Worm (Caenorhabditis elegans): Measurements from ENCODE around the gene nspe-3.

The nspe-3 gene

DNA sequence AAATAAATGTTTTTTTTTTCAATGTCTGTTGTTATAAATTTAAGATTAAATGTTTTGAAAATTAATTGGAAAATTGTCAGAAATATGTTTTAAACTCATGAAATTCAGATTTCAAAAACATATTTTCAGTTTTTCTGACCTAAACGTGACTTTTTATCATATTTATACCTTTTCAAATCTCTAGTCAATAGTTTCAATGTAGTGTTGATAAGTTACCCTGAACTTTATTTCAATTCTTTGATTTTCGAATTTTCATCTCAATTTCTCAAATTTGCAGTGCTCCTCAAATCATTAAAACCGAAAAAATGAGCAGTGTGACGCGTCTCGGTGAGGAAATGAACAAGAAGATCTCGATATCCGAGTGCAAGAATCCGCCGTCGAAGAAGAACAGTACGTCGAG is 36.8 kb downstream of the nspe-3 start, which contains the start of gene rgs-4:
TSS of gene rgs-4 (plus strand) at position 301 of the 400 bp plus-strand sequence.
- TF ChIP-seq him-1 (tag; optimal IDR thresholded peaks at IDR 0.05) (no peak), W03F9.2 (tag; optimal IDR thresholded peaks at IDR 0.05) (no peak), dao-5 (tag; optimal IDR thresholded peaks at IDR 0.05) (no peak)

DNA sequence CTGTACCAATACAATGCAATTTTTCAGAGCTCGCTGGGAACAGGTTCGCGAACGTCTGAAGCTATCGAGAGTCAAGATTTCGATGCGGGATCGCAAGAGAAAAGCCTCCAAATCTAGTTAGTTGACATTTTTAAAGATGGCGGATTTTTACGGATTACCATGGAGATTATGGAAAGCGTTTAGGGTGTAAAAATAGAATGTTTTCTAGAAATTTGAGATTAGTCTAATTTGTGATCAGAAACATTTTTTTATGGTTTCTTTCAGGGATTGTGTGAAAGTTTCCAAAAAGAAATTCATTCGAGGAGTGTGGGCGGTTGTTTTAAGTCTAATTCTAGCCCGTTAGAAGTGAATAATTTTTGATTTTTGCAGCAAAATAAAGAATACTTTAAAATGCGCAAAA is 38.1 kb downstream of the nspe-3 start:
- TF ChIP-seq dao-5 (tag; optimal IDR thresholded peaks at IDR 0.05) (no peak), him-1 (tag; optimal IDR thresholded peaks at IDR 0.05) (no peak), W03F9.2 (tag; optimal IDR thresholded peaks at IDR 0.05) (no peak)

DNA sequence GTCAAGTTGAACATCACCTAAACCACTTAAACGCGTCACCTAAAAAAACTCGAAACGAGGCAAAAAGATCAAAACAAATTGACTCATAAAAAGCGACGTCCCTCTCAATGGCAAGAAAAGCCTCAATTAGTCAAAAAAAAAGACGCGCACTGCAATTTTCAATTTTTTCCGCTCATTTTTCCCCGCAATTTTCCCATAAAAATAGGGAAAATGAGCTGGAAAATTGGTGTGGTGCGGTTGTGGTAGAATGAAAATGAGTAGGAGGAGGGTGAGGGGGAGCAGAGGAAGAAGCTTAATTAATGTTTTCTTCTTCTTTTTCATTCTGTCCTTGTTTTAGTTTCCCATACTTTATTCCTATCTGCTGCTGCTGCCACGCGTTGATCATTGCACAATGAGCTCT is 39.9 kb downstream of the nspe-3 start:
- TF ChIP-seq W03F9.2 (tag; optimal IDR thresholded peaks at IDR 0.05) (no peak), him-1 (tag; optimal IDR thresholded peaks at IDR 0.05) (no peak), dao-5 (tag; optimal IDR thresholded peaks at IDR 0.05) (no peak)

DNA sequence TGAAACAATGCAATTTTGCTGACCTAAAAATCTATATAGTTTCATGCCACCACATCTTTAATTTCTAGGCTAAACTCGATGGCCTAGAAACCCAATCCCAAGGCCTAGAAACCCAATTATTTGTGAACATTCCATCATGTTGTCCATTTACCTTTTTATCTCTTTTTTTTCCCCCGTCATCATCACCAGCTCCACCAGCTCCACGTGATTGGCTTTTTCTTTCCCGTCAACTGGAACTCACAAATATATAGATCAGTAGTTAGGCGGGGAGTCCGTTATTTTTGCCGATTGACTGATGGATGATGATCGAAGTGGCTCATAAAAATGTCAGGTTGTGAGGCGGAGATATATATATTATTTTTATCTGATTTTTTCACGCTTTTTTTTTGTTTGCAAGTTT is 40.7 kb downstream of the nspe-3 start:
- no peak for TF ChIP-seq dao-5 (tag; optimal IDR thresholded peaks at IDR 0.05)
- no peak for TF ChIP-seq him-1 (tag; optimal IDR thresholded peaks at IDR 0.05)
- TF ChIP-seq W03F9.2 (tag; optimal IDR thresholded peaks at IDR 0.05), result no peak

DNA sequence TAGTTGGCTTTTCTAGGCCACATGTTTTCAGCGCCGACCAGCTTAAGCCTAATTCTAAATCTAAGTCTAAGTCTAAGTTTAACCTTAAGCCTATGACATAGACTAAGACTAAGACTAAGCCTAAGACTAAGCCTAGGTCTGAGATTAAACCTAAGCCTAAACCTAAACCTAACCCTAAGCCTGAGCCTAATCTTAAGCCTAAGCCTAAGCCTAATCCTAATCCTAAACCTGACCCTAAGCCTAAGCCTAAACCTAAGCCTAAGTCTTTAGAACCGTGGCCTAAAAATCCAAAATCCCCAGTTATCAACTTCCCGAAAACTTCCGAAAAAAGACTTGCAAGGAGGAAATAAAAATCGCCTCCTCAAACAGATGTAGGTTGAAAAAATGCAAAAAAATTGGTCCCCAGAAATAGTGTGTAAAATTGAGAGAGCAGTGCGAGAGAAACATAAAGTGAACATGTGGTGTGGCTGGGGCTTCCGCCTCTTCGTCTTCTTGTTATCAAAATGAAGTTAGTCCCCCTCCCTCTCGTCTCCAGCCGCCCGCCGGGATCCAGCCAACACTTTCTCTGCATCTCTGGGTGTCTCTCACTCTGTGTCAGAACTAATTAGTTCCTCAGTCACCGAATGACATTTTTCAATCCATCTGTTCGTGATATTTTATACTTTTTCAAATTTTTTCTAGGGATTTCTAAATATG is 42.1 kb downstream of the nspe-3 start:
- TF ChIP-seq W03F9.2 (tag; optimal IDR thresholded peaks at IDR 0.05) (peak; percentile 18), him-1 (tag; optimal IDR thresholded peaks at IDR 0.05) (no peak)

DNA sequence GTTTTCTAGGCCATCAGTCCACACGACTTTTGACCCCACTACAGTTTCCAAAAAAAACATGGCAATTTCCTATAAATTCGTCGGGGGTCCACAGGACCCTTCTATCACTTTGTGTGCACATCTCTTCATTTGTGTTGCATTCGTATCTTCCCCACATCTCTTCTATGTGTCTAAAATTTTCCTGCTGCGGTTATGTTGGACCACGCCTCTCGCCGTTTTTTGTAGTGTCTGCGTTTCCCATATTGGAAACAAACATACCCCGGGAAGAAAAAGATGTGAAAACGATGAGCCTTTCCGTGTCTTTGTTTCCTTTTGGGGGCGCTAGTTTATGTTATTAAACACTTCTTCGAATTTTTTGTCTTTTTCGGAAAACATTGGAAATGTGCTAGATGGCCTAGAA is 44.2 kb downstream of the nspe-3 start:
- TF ChIP-seq dao-5 (tag; optimal IDR thresholded peaks at IDR 0.05), result no peak
- TF ChIP-seq W03F9.2 (tag; optimal IDR thresholded peaks at IDR 0.05), result no peak
- no peak for TF ChIP-seq him-1 (tag; optimal IDR thresholded peaks at IDR 0.05)

DNA sequence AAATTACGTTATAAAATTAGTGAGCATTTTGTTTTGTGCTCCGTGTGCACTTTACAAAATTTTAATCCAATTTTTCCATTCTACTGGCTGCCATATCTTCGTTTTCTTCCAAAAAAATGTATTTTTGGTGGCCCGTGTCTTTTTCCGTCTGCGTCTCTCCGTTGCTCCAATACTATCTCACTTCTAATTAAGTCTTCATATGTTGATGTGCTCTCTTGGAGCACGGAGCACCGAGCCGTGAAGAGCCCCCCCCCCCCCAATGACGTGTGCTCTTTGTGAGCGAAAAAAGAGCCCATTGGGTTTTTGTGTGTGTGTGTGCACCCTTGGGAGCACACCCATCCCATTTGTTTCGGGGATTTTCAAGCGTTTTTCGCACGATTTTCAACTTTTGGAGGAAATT is 47.3 kb downstream of the nspe-3 start:
- TF ChIP-seq W03F9.2 (tag; optimal IDR thresholded peaks at IDR 0.05), result no peak
- TF ChIP-seq dao-5 (tag; optimal IDR thresholded peaks at IDR 0.05), result no peak
- no peak for TF ChIP-seq him-1 (tag; optimal IDR thresholded peaks at IDR 0.05)

DNA sequence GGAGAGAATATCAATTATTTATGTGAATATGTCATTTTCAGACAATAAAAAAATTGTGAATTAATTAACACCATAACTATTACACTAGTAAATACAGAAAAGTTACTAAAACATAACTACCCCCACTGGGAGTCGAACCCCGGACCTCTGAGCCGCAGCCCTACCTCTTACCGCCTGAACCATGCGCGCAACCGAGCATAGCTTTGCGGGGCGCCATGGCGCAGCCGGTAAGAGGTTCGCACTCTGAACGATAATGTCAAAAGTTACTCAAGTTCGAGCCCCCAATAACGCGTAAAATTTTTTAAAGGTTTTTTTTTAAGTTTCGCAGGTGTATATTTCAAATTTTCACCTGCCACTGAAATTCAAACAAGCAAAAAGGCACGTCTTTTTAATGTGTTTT is 48.4 kb downstream of the nspe-3 start:
- TF ChIP-seq dao-5 (tag; optimal IDR thresholded peaks at IDR 0.05) (no peak), him-1 (tag; optimal IDR thresholded peaks at IDR 0.05) (no peak), W03F9.2 (tag; optimal IDR thresholded peaks at IDR 0.05) (no peak)

Data from whole organism, L4/young adult.